Worm (Caenorhabditis elegans): ENCODE results near the gene mfsd-10.
A peak's percentile ranks its signal among the peaks of the same experiment; 100 is the strongest.

mfsd-10 gene

DNA sequence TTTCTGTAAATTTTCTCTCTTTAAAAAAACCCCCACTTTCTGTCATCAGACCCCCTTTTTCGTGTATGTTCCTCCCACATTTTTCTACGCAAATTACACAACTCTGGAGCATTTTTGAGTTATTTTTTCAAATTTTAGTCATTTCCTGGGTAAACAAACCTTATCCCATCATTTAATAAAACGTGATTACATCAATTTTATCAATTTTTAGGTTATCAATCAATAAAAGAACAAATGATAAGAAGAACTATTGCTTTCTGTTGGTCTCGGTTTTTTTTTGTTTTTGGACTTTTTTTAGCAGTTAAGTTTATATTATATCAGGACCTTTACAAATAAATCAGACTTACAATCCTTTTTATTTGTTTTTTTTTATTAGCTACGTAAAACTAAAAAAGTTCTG, 32.1 kb downstream of the mfsd-10 start, which contains the start of gene C53C11.2:
C53C11.2 (plus strand) TSS at position 284 of the 400 bp plus-strand sequence.
- TF ChIP-seq elt-4 (tag; optimal IDR thresholded peaks at IDR 0.05) (no peak), pqm-1 (tag; optimal IDR thresholded peaks at IDR 0.05) (no peak), odd-2 (tag; optimal IDR thresholded peaks at IDR 0.05) (no peak), hlh-8 (tag; optimal IDR thresholded peaks at IDR 0.05) (no peak), K09A11.1 (tag; optimal IDR thresholded peaks at IDR 0.05; ENCODE audit: insufficient read depth) (no peak), ceh-14 (tag; optimal IDR thresholded peaks at IDR 0.05) (no peak), ceh-24 (tag; optimal IDR thresholded peaks at IDR 0.05) (no peak), elt-2 (tag; optimal IDR thresholded peaks at IDR 0.05) (peak; percentile 81)

DNA sequence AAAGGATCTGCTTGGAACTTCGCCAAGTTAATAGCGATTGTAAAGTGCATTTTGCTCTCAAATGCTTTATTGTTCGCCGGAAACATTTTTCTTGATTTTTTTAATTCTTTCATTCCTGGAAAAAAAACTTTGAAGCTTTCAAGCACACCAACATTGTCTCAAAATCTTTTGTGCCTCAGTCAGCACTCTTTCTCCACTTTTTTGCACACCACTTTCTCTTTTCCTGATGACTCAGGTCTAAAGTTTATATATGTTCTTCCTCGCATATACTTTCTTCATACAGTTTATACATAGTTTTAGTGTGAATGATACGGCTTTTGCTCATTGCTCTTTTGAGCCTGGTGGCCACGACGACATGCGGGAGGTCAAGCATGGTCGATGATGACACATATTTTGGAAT, 34.7 kb downstream of the mfsd-10 start, which contains the start of gene C53C11.5:
C53C11.5 (plus strand) TSS at position 301 of the 400 bp plus-strand sequence.
- TF ChIP-seq hlh-15 (tag; optimal IDR thresholded peaks at IDR 0.05) (no peak), unc-86 (tag; optimal IDR thresholded peaks at IDR 0.05) (no peak), ceh-24 (tag; optimal IDR thresholded peaks at IDR 0.05) (no peak)

DNA sequence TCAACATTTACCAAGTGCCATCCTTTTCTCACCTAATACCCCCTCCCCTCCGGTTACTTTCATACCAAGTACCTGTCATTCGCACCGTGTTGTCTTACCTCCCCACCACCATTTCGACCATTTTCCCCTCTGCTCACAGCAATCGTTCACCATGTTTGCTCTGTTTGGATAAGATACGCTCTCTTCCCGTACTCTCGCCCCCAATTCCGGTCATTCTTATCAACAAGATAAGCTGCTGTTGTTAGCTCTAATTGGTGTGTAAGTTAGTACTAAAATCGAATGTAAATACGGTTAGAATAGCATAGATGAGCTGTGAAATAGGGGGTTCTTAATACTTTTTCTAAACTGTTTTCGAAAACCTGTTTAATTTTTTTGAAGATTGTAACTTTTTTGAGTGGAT, 37.9 kb downstream of the mfsd-10 start:
- TF ChIP-seq pha-2 (tag; optimal IDR thresholded peaks at IDR 0.05) (peak; percentile 4), hlh-13 (GFP tag; optimal IDR thresholded peaks at IDR 0.05) (no peak), ref-2 (tag; optimal IDR thresholded peaks at IDR 0.05) (peak; percentile 26), pqm-1 (tag; optimal IDR thresholded peaks at IDR 0.05) (no peak), elt-2 (tag; optimal IDR thresholded peaks at IDR 0.05) (peak; percentile 53)

DNA sequence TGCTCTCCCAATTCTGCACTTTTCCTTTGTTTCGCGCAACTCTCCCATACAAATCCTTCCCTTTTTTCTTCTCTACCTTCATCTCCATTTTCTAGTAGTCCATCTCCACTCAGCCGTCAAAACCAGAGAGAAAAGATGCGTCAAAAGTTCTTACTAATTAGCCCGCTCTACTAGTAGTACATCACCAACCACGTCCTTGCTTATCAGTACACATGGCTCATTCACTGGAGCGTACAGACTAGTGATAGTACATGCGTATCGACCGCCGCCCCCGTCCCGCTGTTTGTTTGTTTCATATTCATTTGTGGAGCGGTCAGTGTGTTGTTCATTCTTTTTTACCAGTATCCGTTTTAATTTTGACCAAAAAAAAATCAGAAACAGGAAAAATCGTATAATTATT, 39.4 kb downstream of the mfsd-10 start:
- TF ChIP-seq ztf-16 (tag; optimal IDR thresholded peaks at IDR 0.05) (no peak), ceh-45 (GFP tag; IDR thresholded peaks at IDR 0.05) (no peak), lim-6 (tag; optimal IDR thresholded peaks at IDR 0.05) (no peak), C08G9.2 (tag; optimal IDR thresholded peaks at IDR 0.05) (no peak), ceh-22 (tag; optimal IDR thresholded peaks at IDR 0.05) (no peak), tbx-7 (tag; optimal IDR thresholded peaks at IDR 0.05) (no peak), pax-1 (tag; optimal IDR thresholded peaks at IDR 0.05) (no peak), sdc-2 (tag; optimal IDR thresholded peaks at IDR 0.05) (no peak), eyg-1 (tag; optimal IDR thresholded peaks at IDR 0.05) (no peak), C38D4.7 (GFP tag; optimal IDR thresholded peaks at IDR 0.05) (no peak), dve-1 (tag; optimal IDR thresholded peaks at IDR 0.05) (no peak), elt-4 (tag; optimal IDR thresholded peaks at IDR 0.05) (no peak), fkh-10 (GFP tag; optimal IDR thresholded peaks at IDR 0.05) (no peak), ttx-3 (tag; optimal IDR thresholded peaks at IDR 0.05) (no peak), pros-1 (tag; optimal IDR thresholded peaks at IDR 0.05) (no peak), mec-3 (tag; optimal IDR thresholded peaks at IDR 0.05; ENCODE audit: borderline replicate concordance) (no peak), madf-2 (tag; optimal IDR thresholded peaks at IDR 0.05) (no peak), ceh-6 (GFP tag; optimal IDR thresholded peaks at IDR 0.05) (no peak), ceh-24 (tag; optimal IDR thresholded peaks at IDR 0.05) (no peak)

DNA sequence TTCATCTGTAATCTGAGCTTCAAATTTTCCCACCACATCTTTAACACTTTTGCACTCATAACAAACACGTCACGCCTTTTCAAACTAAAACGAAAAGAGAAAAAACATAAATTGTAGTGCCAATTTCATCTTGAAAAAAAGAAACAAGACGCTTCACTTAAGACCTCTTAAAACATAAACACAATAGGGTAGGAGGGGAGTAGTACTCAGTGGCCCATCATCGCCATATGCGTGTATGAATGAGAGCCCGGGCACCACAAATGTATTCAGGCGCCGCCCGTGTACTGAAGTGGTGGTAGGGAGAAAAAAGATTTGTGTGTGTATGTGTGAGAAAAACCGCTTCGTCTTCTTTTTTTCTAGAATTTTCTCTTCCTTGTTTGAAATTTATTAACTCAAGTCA, 41.2 kb downstream of the mfsd-10 start:
- TF ChIP-seq ama-1 (optimal IDR thresholded peaks at IDR 0.05) (no peak), ref-2 (tag; optimal IDR thresholded peaks at IDR 0.05) (no peak), tbx-2 (tag; optimal IDR thresholded peaks at IDR 0.05) (no peak), fax-1 (tag; optimal IDR thresholded peaks at IDR 0.05) (no peak), elt-4 (tag; optimal IDR thresholded peaks at IDR 0.05) (no peak), madf-2 (tag; optimal IDR thresholded peaks at IDR 0.05) (no peak), nhr-232 (tag; optimal IDR thresholded peaks at IDR 0.05) (no peak), ceh-9 (tag; optimal IDR thresholded peaks at IDR 0.05) (no peak), fkh-10 (GFP tag; optimal IDR thresholded peaks at IDR 0.05) (no peak), ceh-22 (tag; optimal IDR thresholded peaks at IDR 0.05) (no peak), C38D4.7 (GFP tag; optimal IDR thresholded peaks at IDR 0.05) (no peak), pag-3 (tag; optimal IDR thresholded peaks at IDR 0.05; ENCODE audit: borderline replicate concordance) (no peak), odd-2 (tag; optimal IDR thresholded peaks at IDR 0.05) (no peak), pha-4 (tag; optimal IDR thresholded peaks at IDR 0.05) (no peak), pqm-1 (tag; optimal IDR thresholded peaks at IDR 0.05) (no peak), ahr-1 (tag; optimal IDR thresholded peaks at IDR 0.05) (no peak), unc-42 (tag; optimal IDR thresholded peaks at IDR 0.05) (no peak), ceh-24 (tag; optimal IDR thresholded peaks at IDR 0.05) (no peak), nfya-1 (tag; optimal IDR thresholded peaks at IDR 0.05) (no peak)

Measured in whole organism, late embryonic.